Fruit fly (Drosophila melanogaster): ENCODE measurements around the gene CG3552.
A peak's percentile ranks its signal among the peaks of the same experiment; 100 is the strongest.

Gene CG3552

dm6 chr3L:9446731-9447238 is 9.3 kb upstream of the CG3552 start, which contains the start of gene CG3529 (continued):
- TF ChIP-seq wek (GFP tag; optimal IDR thresholded peaks at IDR 0.05) = no peak
- peak; percentile 25 for TF ChIP-seq Camta (GFP tag; optimal IDR thresholded peaks at IDR 0.05)
- TF ChIP-seq CG42726 (GFP tag; IDR thresholded peaks at IDR 0.05; ENCODE audit: partially characterized antibody) = no peak
- TF ChIP-seq CG9932 (GFP tag; IDR thresholded peaks at IDR 0.05) = peak; percentile 42; the same call in 1 of the 2 replicates
- TF ChIP-seq CG8290 (GFP tag; optimal IDR thresholded peaks at IDR 0.05) = peak; percentile 13
- TF ChIP-seq CG8290 (tag; optimal IDR thresholded peaks at IDR 0.05) = peak; percentile 39 to 42
- TF ChIP-seq CG11456 (GFP tag; IDR thresholded peaks at IDR 0.05) = no peak
- TF ChIP-seq Mrtf (GFP tag; IDR thresholded peaks at IDR 0.05) = no peak
- TF ChIP-seq CG10462 (GFP tag; optimal IDR thresholded peaks at IDR 0.05) = no peak
- TF ChIP-seq vfl (GFP tag; optimal IDR thresholded peaks at IDR 0.05) = no peak
- TF ChIP-seq ERR (GFP tag; optimal IDR thresholded peaks at IDR 0.05) = no peak
- TF ChIP-seq maf-S (GFP tag; optimal IDR thresholded peaks at IDR 0.05) = peak; percentile 2
- TF ChIP-seq CG3726 (GFP tag; IDR thresholded peaks at IDR 0.05) = no peak
- TF ChIP-seq pb (GFP tag; optimal IDR thresholded peaks at IDR 0.05) = no peak
- no peak for TF ChIP-seq yki (optimal IDR thresholded peaks at IDR 0.05)
- TF ChIP-seq CG17385 (GFP tag; optimal IDR thresholded peaks at IDR 0.05) = peak; percentile 49
- no peak for TF ChIP-seq Opbp (GFP tag; IDR thresholded peaks at IDR 0.05; ENCODE audit: partially characterized antibody)
- no peak for TF ChIP-seq CG9215 (GFP tag; IDR thresholded peaks at IDR 0.05)
- TF ChIP-seq zfh2 (GFP tag; optimal IDR thresholded peaks at IDR 0.05) = no peak
- no peak for TF ChIP-seq aop (GFP tag; IDR thresholded peaks at IDR 0.05)
- TF ChIP-seq nau (GFP tag; optimal IDR thresholded peaks at IDR 0.05) = peak; percentile 7
- no peak for TF ChIP-seq H15 (GFP tag; IDR thresholded peaks at IDR 0.05)
- peak; percentile 23 for TF ChIP-seq CG2678 (tag; optimal IDR thresholded peaks at IDR 0.05)
- no peak for TF ChIP-seq CG13775 (GFP tag; optimal IDR thresholded peaks at IDR 0.05)
- TF ChIP-seq Neu2 (GFP tag; optimal IDR thresholded peaks at IDR 0.05; ENCODE audit: borderline replicate concordance) = no peak
- no peak for TF ChIP-seq CG14441 (GFP tag; IDR thresholded peaks at IDR 0.05)
- TF ChIP-seq Sox100B (GFP tag; optimal IDR thresholded peaks at IDR 0.05) = peak; percentile 57
- TF ChIP-seq bbx (GFP tag; IDR thresholded peaks at IDR 0.05; ENCODE audit: partially characterized antibody) = 0 out of 2 replicates have a peak, but pooled peaks have one; percentile 11
- no peak for TF ChIP-seq Kr (GFP tag; optimal IDR thresholded peaks at IDR 0.05)
- TF ChIP-seq CG7271 (tag; optimal IDR thresholded peaks at IDR 0.05) = no peak
- no peak for TF ChIP-seq CG2129 (GFP tag; IDR thresholded peaks at IDR 0.05; ENCODE audit: partially characterized antibody)
- no peak; the same call in 1 of the 2 replicates for TF ChIP-seq lmd (GFP tag; IDR thresholded peaks at IDR 0.05)
- TF ChIP-seq CG10979 (tag; optimal IDR thresholded peaks at IDR 0.05) = no peak
- no peak for TF ChIP-seq fru (optimal IDR thresholded peaks at IDR 0.05)
- no peak for TF ChIP-seq Xrp1 (GFP tag; IDR thresholded peaks at IDR 0.05)
- TF ChIP-seq Myb (GFP tag; optimal IDR thresholded peaks at IDR 0.05) = peak; percentile 47
- peak; percentile 10 for TF ChIP-seq CG12236 (GFP tag; optimal IDR thresholded peaks at IDR 0.05)
- TF ChIP-seq chinmo (GFP tag; IDR thresholded peaks at IDR 0.05; ENCODE audit: partially characterized antibody) = peak; percentile 68; the same call in 2 of the 4 replicates
- TF ChIP-seq row (GFP tag; IDR thresholded peaks at IDR 0.05) = peak; percentile 75
- peak; percentile 72 for TF ChIP-seq klu (GFP tag; IDR thresholded peaks at IDR 0.05)
- peak; percentile 8 for TF ChIP-seq CG10147 (GFP tag; optimal IDR thresholded peaks at IDR 0.05)
- TF ChIP-seq CG12942 (GFP tag; optimal IDR thresholded peaks at IDR 0.05) = no peak
- TF ChIP-seq Fer2 (tag; optimal IDR thresholded peaks at IDR 0.05) = no peak
- no peak for TF ChIP-seq Dip2 (GFP tag; IDR thresholded peaks at IDR 0.05)
- peak; percentile 36 for TF ChIP-seq gem (tag; optimal IDR thresholded peaks at IDR 0.05)
- TF ChIP-seq C15 (GFP tag; IDR thresholded peaks at IDR 0.05) = no peak
- TF ChIP-seq sug (tag; optimal IDR thresholded peaks at IDR 0.05) = peak; percentile 34
- TF ChIP-seq lab (GFP tag; optimal IDR thresholded peaks at IDR 0.05) = peak; percentile 23
- TF ChIP-seq Max (GFP tag; optimal IDR thresholded peaks at IDR 0.05) = peak; percentile 10
- no peak for TF ChIP-seq sens-2 (GFP tag; IDR thresholded peaks at IDR 0.05)
- no peak for TF ChIP-seq Awh (GFP tag; IDR thresholded peaks at IDR 0.05)
- TF ChIP-seq stwl (tag; optimal IDR thresholded peaks at IDR 0.05) = peak; percentile 69

Data from whole organism, embryonic.